Comparison of ENCODE assay signal across 3 fruit fly cellular contexts in genomic region chr3L:15553993-15554644, dm6.
TF ChIP-seq lines count a peak whose summit lies in the region.

TSS of gene AGO2 (plus strand) at chr3L:15554113.

TF ChIP-seq in whole organism, embryonic, 481 proteins besides CTCF, POLR2A, EP300 and RAD21 (continued from another document and continues in another):
- no peak for TF ChIP-seq al (GFP tag; IDR thresholded peaks at IDR 0.05; lab: Robert Waterston, UW)
- no peak for TF ChIP-seq Trl (optimal IDR thresholded peaks at IDR 0.05; lab: Kevin White, UChicago)
- TF ChIP-seq Trl (GFP tag; optimal IDR thresholded peaks at IDR 0.05; lab: Kevin White, UChicago) = no peak
- no peak for TF ChIP-seq emc (GFP tag; optimal IDR thresholded peaks at IDR 0.05; lab: Kevin White, UChicago)
- TF ChIP-seq bsh (GFP tag; optimal IDR thresholded peaks at IDR 0.05; lab: Kevin White, UChicago) = no peak
- TF ChIP-seq E2f2 (GFP tag; IDR thresholded peaks at IDR 0.05; lab: Robert Waterston, UW) = peak; percentile 94
- TF ChIP-seq pum (GFP tag; optimal IDR thresholded peaks at IDR 0.05; lab: Kevin White, UChicago) = no peak
- TF ChIP-seq sug (tag; optimal IDR thresholded peaks at IDR 0.05; lab: Kevin White, UChicago) = peak; percentile 9
- no peak for TF ChIP-seq CG10543 (GFP tag; optimal IDR thresholded peaks at IDR 0.05; lab: Kevin White, UChicago)
- no peak for TF ChIP-seq CG10959 (GFP tag; IDR thresholded peaks at IDR 0.05; lab: Robert Waterston, UW)
- no peak for TF ChIP-seq tll (GFP tag; optimal IDR thresholded peaks at IDR 0.05; lab: Kevin White, UChicago)
- TF ChIP-seq CG9817 (tag; optimal IDR thresholded peaks at IDR 0.05; lab: Kevin White, UChicago) = no peak
- TF ChIP-seq HHEX (GFP tag; optimal IDR thresholded peaks at IDR 0.05; lab: Kevin White, UChicago) = peak; percentile 21
- no peak for TF ChIP-seq CG12219 (GFP tag; optimal IDR thresholded peaks at IDR 0.05; lab: Kevin White, UChicago)
- peak; percentile 4 for TF ChIP-seq tin (GFP tag; optimal IDR thresholded peaks at IDR 0.05; lab: Kevin White, UChicago)
- TF ChIP-seq ttk (GFP tag; IDR thresholded peaks at IDR 0.05; lab: Robert Waterston, UW) = no peak; the same call in 1 of the 2 replicates
- no peak for TF ChIP-seq CG2678 (tag; optimal IDR thresholded peaks at IDR 0.05; lab: Kevin White, UChicago)
- TF ChIP-seq CG15514 (GFP tag; optimal IDR thresholded peaks at IDR 0.05; lab: Kevin White, UChicago) = peak; percentile 66
- no peak for TF ChIP-seq CG6272 (GFP tag; IDR thresholded peaks at IDR 0.05; lab: Robert Waterston, UW)
- peak; percentile 18 for TF ChIP-seq nmo (GFP tag; optimal IDR thresholded peaks at IDR 0.05; lab: Kevin White, UChicago)
- TF ChIP-seq so (GFP tag; IDR thresholded peaks at IDR 0.05; lab: Robert Waterston, UW) = no peak
- TF ChIP-seq bigmax (GFP tag; optimal IDR thresholded peaks at IDR 0.05; lab: Kevin White, UChicago) = no peak
- peak; percentile 58 for TF ChIP-seq unc-4 (GFP tag; IDR thresholded peaks at IDR 0.05; lab: Robert Waterston, UW; ENCODE audit: partially characterized antibody)
- no peak for TF ChIP-seq HmgZ (tag; optimal IDR thresholded peaks at IDR 0.05; lab: Kevin White, UChicago)
- TF ChIP-seq CG10654 (GFP tag; optimal IDR thresholded peaks at IDR 0.05; lab: Kevin White, UChicago) = no peak
- no peak for TF ChIP-seq CG8388 (GFP tag; optimal IDR thresholded peaks at IDR 0.05; lab: Kevin White, UChicago)
- no peak for TF ChIP-seq CG4730 (GFP tag; IDR thresholded peaks at IDR 0.05; lab: Robert Waterston, UW)
- peak; percentile 68; the same call in 2 of the 3 replicates for TF ChIP-seq CG16813 (GFP tag; IDR thresholded peaks at IDR 0.05; lab: Robert Waterston, UW; ENCODE audit: partially characterized antibody)
- no peak for TF ChIP-seq CG4820 (GFP tag; optimal IDR thresholded peaks at IDR 0.05; lab: Kevin White, UChicago)
- peak; percentile 30 for TF ChIP-seq lilli (GFP tag; optimal IDR thresholded peaks at IDR 0.05; lab: Kevin White, UChicago)
- peak; percentile 91 for TF ChIP-seq CG2116 (GFP tag; optimal IDR thresholded peaks at IDR 0.05; lab: Kevin White, UChicago)
- TF ChIP-seq Six4 (GFP tag; optimal IDR thresholded peaks at IDR 0.05; lab: Kevin White, UChicago) = peak; percentile 17
- no peak for TF ChIP-seq mam (GFP tag; optimal IDR thresholded peaks at IDR 0.05; lab: Kevin White, UChicago)
- no peak for TF ChIP-seq Mes4 (GFP tag; optimal IDR thresholded peaks at IDR 0.05; lab: Kevin White, UChicago)
- peak; percentile 55 for TF ChIP-seq ac (GFP tag; optimal IDR thresholded peaks at IDR 0.05; lab: Kevin White, UChicago)
- TF ChIP-seq E2f1 (GFP tag; IDR thresholded peaks at IDR 0.05; lab: Robert Waterston, UW) = no peak
- TF ChIP-seq Sry-β (GFP tag; optimal IDR thresholded peaks at IDR 0.05; lab: Kevin White, UChicago) = no peak
- TF ChIP-seq Xrp1 (GFP tag; IDR thresholded peaks at IDR 0.05; lab: Robert Waterston, UW) = peak; percentile 41; the same call in 1 of the 2 replicates
- TF ChIP-seq ci (GFP tag; IDR thresholded peaks at IDR 0.05; lab: Robert Waterston, UW) = no peak
- peak in 1 of 2 experiments; percentile 61 for TF ChIP-seq Hr51 (GFP tag; optimal IDR thresholded peaks at IDR 0.05; lab: Kevin White, UChicago)
- peak; percentile 32 for TF ChIP-seq mirr (GFP tag; optimal IDR thresholded peaks at IDR 0.05; lab: Kevin White, UChicago)
- no peak for TF ChIP-seq CG43689 (GFP tag; IDR thresholded peaks at IDR 0.05; lab: Robert Waterston, UW)
- peak; percentile 62 for TF ChIP-seq da (GFP tag; optimal IDR thresholded peaks at IDR 0.05; lab: Kevin White, UChicago)
- TF ChIP-seq chm (GFP tag; IDR thresholded peaks at IDR 0.05; lab: Robert Waterston, UW) = no peak; the same call in 1 of the 2 replicates
- TF ChIP-seq Deaf1 (tag; optimal IDR thresholded peaks at IDR 0.05; lab: Kevin White, UChicago) = no peak

TF ChIP-seq in whole organism, prepupa, 60 proteins besides CTCF, POLR2A, EP300 and RAD21 (continued from another document):
- TF ChIP-seq Ets96B (tag; optimal IDR thresholded peaks at IDR 0.05; lab: Kevin White, UChicago) (peak; percentile 47), eg (GFP tag; IDR thresholded peaks at IDR 0.05; lab: Robert Waterston, UW) (peak; percentile 91; the same call in 2 of the 3 replicates), Gug (GFP tag; IDR thresholded peaks at IDR 0.05; lab: Robert Waterston, UW) (peak; percentile 81), CG9139 (GFP tag; optimal IDR thresholded peaks at IDR 0.05; lab: Kevin White, UChicago) (peak; percentile 80), Eip75B (GFP tag; optimal IDR thresholded peaks at IDR 0.05; lab: Kevin White, UChicago) (peak; percentile 54), Eip78C (GFP tag; lab: Kevin White, UChicago) (peak; percentile 59), achi (GFP tag; optimal IDR thresholded peaks at IDR 0.05; lab: Kevin White, UChicago) (no peak), CG8119 (GFP tag; IDR thresholded peaks at IDR 0.05; lab: Robert Waterston, UW) (no peak), Lpt (GFP tag; optimal IDR thresholded peaks at IDR 0.05; lab: Kevin White, UChicago) (peak; percentile 87), Sox15 (GFP tag; optimal IDR thresholded peaks at IDR 0.05; lab: Kevin White, UChicago) (no peak), salr (GFP tag; optimal IDR thresholded peaks at IDR 0.05; lab: Kevin White, UChicago) (no peak), spab (GFP tag; optimal IDR thresholded peaks at IDR 0.05; lab: Kevin White, UChicago) (peak; percentile 91), acj6 (GFP tag; optimal IDR thresholded peaks at IDR 0.05; lab: Kevin White, UChicago) (no peak), dsx (GFP tag; optimal IDR thresholded peaks at IDR 0.05; lab: Kevin White, UChicago; ENCODE audit: poor library complexity, severe bottlenecking) (peak; percentile 94), ss (GFP tag; optimal IDR thresholded peaks at IDR 0.05; lab: Kevin White, UChicago) (peak in 1 of 2 experiments; percentile 94), topi (GFP tag; optimal IDR thresholded peaks at IDR 0.05; lab: Kevin White, UChicago) (peak; percentile 50), CG11294 (GFP tag; IDR thresholded peaks at IDR 0.05; lab: Robert Waterston, UW) (no peak; the same call in 1 of the 2 replicates), CG15336 (GFP tag; IDR thresholded peaks at IDR 0.05; lab: Robert Waterston, UW) (peak; percentile 44; the same call in 1 of the 2 replicates), Hr4 (GFP tag; optimal IDR thresholded peaks at IDR 0.05; lab: Kevin White, UChicago) (no peak), Blimp-1 (GFP tag; optimal IDR thresholded peaks at IDR 0.05; lab: Kevin White, UChicago) (peak; percentile 56), CG7368 (GFP tag; optimal IDR thresholded peaks at IDR 0.05; lab: Kevin White, UChicago) (peak; percentile 84), CG11762 (GFP tag; optimal IDR thresholded peaks at IDR 0.05; lab: Kevin White, UChicago; ENCODE audit: insufficient read depth) (peak; percentile 78), svp (GFP tag; lab: Kevin White, UChicago) (peak; percentile 55), Hr38 (GFP tag; optimal IDR thresholded peaks at IDR 0.05; lab: Kevin White, UChicago) (no peak), Eip93F (GFP tag; optimal IDR thresholded peaks at IDR 0.05; lab: Kevin White, UChicago) (no peak), net (GFP tag; optimal IDR thresholded peaks at IDR 0.05; lab: Kevin White, UChicago) (no peak), dac (GFP tag; optimal IDR thresholded peaks at IDR 0.05; lab: Kevin White, UChicago) (peak; percentile 56), fd85E (GFP tag; optimal IDR thresholded peaks at IDR 0.05; lab: Kevin White, UChicago) (peak; percentile 60), CG3032 (tag; optimal IDR thresholded peaks at IDR 0.05; lab: Kevin White, UChicago) (peak; percentile 85), fd59A (GFP tag; optimal IDR thresholded peaks at IDR 0.05; lab: Kevin White, UChicago) (no peak), CG6854 (GFP tag; optimal IDR thresholded peaks at IDR 0.05; lab: Kevin White, UChicago) (peak; percentile 67), cyc (GFP tag; optimal IDR thresholded peaks at IDR 0.05; lab: Kevin White, UChicago) (no peak), OdsH (GFP tag; optimal IDR thresholded peaks at IDR 0.05; lab: Kevin White, UChicago) (no peak), CG10669 (GFP tag; optimal IDR thresholded peaks at IDR 0.05; lab: Kevin White, UChicago) (peak; percentile 87), CG6792 (GFP tag; optimal IDR thresholded peaks at IDR 0.05; lab: Kevin White, UChicago) (no peak), CG8319 (GFP tag; optimal IDR thresholded peaks at IDR 0.05; lab: Kevin White, UChicago) (peak; percentile 71), esn (GFP tag; optimal IDR thresholded peaks at IDR 0.05; lab: Kevin White, UChicago) (peak; percentile 43), CG6808 (GFP tag; optimal IDR thresholded peaks at IDR 0.05; lab: Kevin White, UChicago) (peak; percentile 91), CG10631 (GFP tag; optimal IDR thresholded peaks at IDR 0.05; lab: Kevin White, UChicago) (no peak)

TF ChIP-seq in whole organism, wandering third instar larva, 38 proteins besides CTCF, POLR2A, EP300 and RAD21 (continued from another document):
- TF ChIP-seq dl (GFP tag; optimal IDR thresholded peaks at IDR 0.05; lab: Kevin White, UChicago; ENCODE audit: insufficient read depth in 1 of 2, partially characterized antibody in 2 of 2) (peak in 1 of 2 experiments; percentile 7), psq (GFP tag; optimal IDR thresholded peaks at IDR 0.05; lab: Kevin White, UChicago) (no peak), Abd-B (GFP tag; optimal IDR thresholded peaks at IDR 0.05; lab: Kevin White, UChicago) (no peak), Sp1 (GFP tag; optimal IDR thresholded peaks at IDR 0.05; lab: Kevin White, UChicago) (peak; percentile 56), HLH106 (tag; optimal IDR thresholded peaks at IDR 0.05; lab: Kevin White, UChicago) (peak; percentile 13), CrebA (GFP tag; optimal IDR thresholded peaks at IDR 0.05; lab: Kevin White, UChicago; ENCODE audit: borderline replicate concordance) (no peak), GATAd (GFP tag; optimal IDR thresholded peaks at IDR 0.05; lab: Kevin White, UChicago) (no peak), Hr83 (GFP tag; optimal IDR thresholded peaks at IDR 0.05; lab: Kevin White, UChicago; ENCODE audit: poor library complexity, severe bottlenecking) (peak; percentile 54), pan (optimal IDR thresholded peaks at IDR 0.05; lab: Kevin White, UChicago) (no peak), Hr78 (GFP tag; optimal IDR thresholded peaks at IDR 0.05; lab: Kevin White, UChicago) (no peak), rgr (GFP tag; optimal IDR thresholded peaks at IDR 0.05; lab: Kevin White, UChicago) (no peak), tai (GFP tag; optimal IDR thresholded peaks at IDR 0.05; lab: Kevin White, UChicago) (no peak), Dif (GFP tag; optimal IDR thresholded peaks at IDR 0.05; lab: Kevin White, UChicago; ENCODE audit: partially characterized antibody) (no peak), usp (GFP tag; optimal IDR thresholded peaks at IDR 0.05; lab: Kevin White, UChicago) (no peak), CG32264 (GFP tag; optimal IDR thresholded peaks at IDR 0.05; lab: Kevin White, UChicago) (no peak)
